Worm (Caenorhabditis elegans): ENCODE data around the gene cup-15.

The cup-15 gene

DNA sequence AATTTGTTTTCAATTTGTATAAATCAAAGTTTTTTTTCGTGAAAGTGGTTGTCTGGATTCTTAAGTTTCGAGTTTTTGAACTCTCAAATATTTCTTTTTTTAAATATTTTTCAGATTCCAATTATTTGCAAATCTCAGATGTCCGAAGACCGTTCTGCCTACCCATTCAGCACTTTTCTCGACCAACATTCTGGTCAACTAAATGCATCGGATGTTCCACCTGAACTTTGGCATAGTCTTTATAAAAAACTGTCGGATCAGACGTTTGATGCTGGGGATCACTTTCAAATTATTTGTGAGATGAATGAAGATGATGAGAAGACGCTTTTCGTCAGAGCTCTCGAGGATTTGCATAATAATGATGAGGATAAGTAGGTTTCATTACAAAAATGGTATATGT lies 13.9 kb upstream of the cup-15 start, which contains the start of gene ttll-12:
Gene ttll-12, plus strand, starts transcription at position 139 of the 400 bp plus-strand sequence.
- TF ChIP-seq ama-1 (optimal IDR thresholded peaks at IDR 0.05), result peak; percentile 89
- no peak for TF ChIP-seq nhr-11 (tag; optimal IDR thresholded peaks at IDR 0.05)

ce11 chrII:9343955-9344354 lies 8.8 kb upstream of the cup-15 start:
- TF ChIP-seq mdl-1 (tag; optimal IDR thresholded peaks at IDR 0.05), result peak in 1 of 2 experiments; percentile 7
- TF ChIP-seq blmp-1 (tag; optimal IDR thresholded peaks at IDR 0.05; ENCODE audit: insufficient read depth), result peak; percentile 85
- peak; percentile 67 for TF ChIP-seq sma-3 (GFP tag; optimal IDR thresholded peaks at IDR 0.05)
- peak; percentile 44 for TF ChIP-seq egl-27 (tag; optimal IDR thresholded peaks at IDR 0.05)
- TF ChIP-seq nhr-21 (tag; optimal IDR thresholded peaks at IDR 0.05), result peak; percentile 93
- TF ChIP-seq nhr-12 (tag; optimal IDR thresholded peaks at IDR 0.05), result no peak
- TF ChIP-seq fos-1 (tag; optimal IDR thresholded peaks at IDR 0.05), result peak; percentile 21
- TF ChIP-seq skn-1 (tag; optimal IDR thresholded peaks at IDR 0.05), result no peak
- TF ChIP-seq sma-9 (GFP tag; optimal IDR thresholded peaks at IDR 0.05), result peak; percentile 77
- no peak for TF ChIP-seq sma-9 (tag; optimal IDR thresholded peaks at IDR 0.05)
- peak; percentile 69 for TF ChIP-seq nhr-25 (tag; optimal IDR thresholded peaks at IDR 0.05)
- TF ChIP-seq peb-1 (tag; optimal IDR thresholded peaks at IDR 0.05), result no peak
- peak; percentile 54 for TF ChIP-seq nhr-129 (tag; optimal IDR thresholded peaks at IDR 0.05)
- peak; percentile 43 for TF ChIP-seq gmeb-1 (tag; optimal IDR thresholded peaks at IDR 0.05)
- TF ChIP-seq lsy-2 (tag; optimal IDR thresholded peaks at IDR 0.05), result peak in 1 of 2 experiments; percentile 9

DNA sequence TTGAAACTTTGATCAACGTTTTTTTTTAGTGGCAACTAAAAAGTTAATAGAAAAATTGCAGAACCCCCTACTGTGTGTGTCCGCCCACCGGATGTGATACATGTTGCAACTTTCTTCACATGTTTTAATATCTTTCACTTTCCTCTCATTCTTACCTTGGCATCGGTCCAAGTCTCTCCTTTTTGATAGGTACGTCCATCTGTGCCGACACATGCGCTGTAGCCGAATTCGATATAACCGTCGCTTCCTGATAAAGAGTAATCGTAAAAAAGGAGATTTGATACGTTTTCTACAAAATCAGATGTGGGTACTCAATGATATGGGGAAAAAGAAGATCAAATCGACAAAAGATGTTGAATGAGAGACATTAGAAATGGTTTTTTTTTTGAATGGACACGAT lies 7.7 kb upstream of the cup-15 start:
- peak; percentile 45 for TF ChIP-seq sma-9 (GFP tag; optimal IDR thresholded peaks at IDR 0.05)
- TF ChIP-seq sma-9 (tag; optimal IDR thresholded peaks at IDR 0.05), result no peak
- peak; percentile 37 for TF ChIP-seq blmp-1 (tag; optimal IDR thresholded peaks at IDR 0.05; ENCODE audit: insufficient read depth)
- no peak for TF ChIP-seq dmd-4 (tag; optimal IDR thresholded peaks at IDR 0.05)

DNA sequence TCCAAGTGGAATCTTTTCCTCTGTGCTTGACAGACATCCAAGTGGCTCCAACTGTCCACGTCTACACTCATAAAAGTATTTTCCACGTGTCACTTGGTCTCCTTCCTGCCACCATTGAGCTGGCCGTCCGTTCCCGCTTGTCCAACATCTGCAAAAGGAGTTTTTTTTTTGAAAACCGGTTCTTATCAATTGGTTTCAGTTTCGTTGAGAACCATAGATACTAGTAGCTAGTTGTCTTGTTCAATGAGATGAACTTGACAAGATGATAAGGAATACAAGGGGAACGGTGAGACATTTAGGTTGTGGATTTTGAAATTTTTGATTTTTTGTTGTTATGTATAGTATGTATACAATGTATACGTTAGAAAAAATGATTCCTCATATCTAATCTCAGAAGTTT lies 7.0 kb upstream of the cup-15 start:
- no peak for TF ChIP-seq unc-62 (GFP tag; optimal IDR thresholded peaks at IDR 0.05)
- no peak for TF ChIP-seq lsy-2 (tag; optimal IDR thresholded peaks at IDR 0.05)
- TF ChIP-seq unc-39 (tag; optimal IDR thresholded peaks at IDR 0.05), result no peak
- no peak for TF ChIP-seq sem-4 (tag; optimal IDR thresholded peaks at IDR 0.05)
- TF ChIP-seq lin-13 (GFP tag; optimal IDR thresholded peaks at IDR 0.05), result no peak
- no peak for TF ChIP-seq ceh-82 (tag; optimal IDR thresholded peaks at IDR 0.05)
- TF ChIP-seq mdl-1 (tag; optimal IDR thresholded peaks at IDR 0.05), result no peak
- no peak for TF ChIP-seq mbf-1 (tag; optimal IDR thresholded peaks at IDR 0.05)
- no peak for TF ChIP-seq ztf-1 (GFP tag; conservative IDR thresholded peaks at IDR 0.05)
- no peak for TF ChIP-seq nhr-21 (tag; optimal IDR thresholded peaks at IDR 0.05)
- TF ChIP-seq fos-1 (tag; optimal IDR thresholded peaks at IDR 0.05), result no peak
- no peak for TF ChIP-seq zag-1 (tag; optimal IDR thresholded peaks at IDR 0.05)
- TF ChIP-seq egl-27 (tag; optimal IDR thresholded peaks at IDR 0.05), result no peak

DNA sequence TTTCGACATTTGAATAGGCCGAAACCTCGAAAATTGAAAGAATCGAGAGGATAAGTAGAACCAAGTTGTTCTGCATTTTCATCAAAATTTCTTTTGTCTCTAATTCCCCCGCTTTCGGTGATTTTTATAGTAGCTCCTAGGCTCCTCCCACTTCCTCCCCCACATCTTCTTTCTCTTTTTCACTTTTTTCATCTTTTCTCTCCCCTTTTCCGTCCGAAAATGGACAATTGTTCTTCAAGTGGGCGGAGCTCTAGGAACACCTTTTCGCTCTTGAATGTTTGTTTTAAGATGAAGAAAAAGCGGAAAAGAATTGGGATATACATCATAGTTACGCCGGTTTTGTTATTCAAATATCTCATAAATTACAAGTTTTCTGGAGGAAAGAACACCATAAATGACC lies 6.3 kb upstream of the cup-15 start, which contains the start of gene F42A8.1:
Gene F42A8.1, minus strand, starts transcription at position 101 of the 400 bp plus-strand sequence.
- TF ChIP-seq ceh-82 (tag; optimal IDR thresholded peaks at IDR 0.05) (no peak), C34F6.9 (tag; optimal IDR thresholded peaks at IDR 0.05) (no peak), elt-1 (tag; optimal IDR thresholded peaks at IDR 0.05) (no peak), Y55F3AM.14 (GFP tag; optimal IDR thresholded peaks at IDR 0.05) (no peak), sma-9 (GFP tag; optimal IDR thresholded peaks at IDR 0.05) (no peak), sma-9 (tag; optimal IDR thresholded peaks at IDR 0.05) (no peak), F13H6.1 (tag; optimal IDR thresholded peaks at IDR 0.05) (no peak), unc-39 (tag; optimal IDR thresholded peaks at IDR 0.05) (no peak), ama-1 (optimal IDR thresholded peaks at IDR 0.05) (no peak), nhr-12 (tag; optimal IDR thresholded peaks at IDR 0.05) (no peak), fos-1 (tag; optimal IDR thresholded peaks at IDR 0.05) (no peak), ceh-16 (tag; optimal IDR thresholded peaks at IDR 0.05) (no peak), lin-13 (GFP tag; optimal IDR thresholded peaks at IDR 0.05) (no peak), nhr-10 (tag; optimal IDR thresholded peaks at IDR 0.05) (no peak), lin-11 (tag; optimal IDR thresholded peaks at IDR 0.05) (no peak), unc-55 (GFP tag; optimal IDR thresholded peaks at IDR 0.05) (no peak), zag-1 (tag; optimal IDR thresholded peaks at IDR 0.05) (no peak), ZK546.5 (tag; optimal IDR thresholded peaks at IDR 0.05) (no peak), snpc-4 (tag; optimal IDR thresholded peaks at IDR 0.05) (no peak), sem-4 (tag; optimal IDR thresholded peaks at IDR 0.05) (no peak), sma-3 (GFP tag; optimal IDR thresholded peaks at IDR 0.05) (no peak)
